Worm (Caenorhabditis elegans): Measurements from ENCODE around the gene srbc-5.

srbc-5 gene

DNA sequence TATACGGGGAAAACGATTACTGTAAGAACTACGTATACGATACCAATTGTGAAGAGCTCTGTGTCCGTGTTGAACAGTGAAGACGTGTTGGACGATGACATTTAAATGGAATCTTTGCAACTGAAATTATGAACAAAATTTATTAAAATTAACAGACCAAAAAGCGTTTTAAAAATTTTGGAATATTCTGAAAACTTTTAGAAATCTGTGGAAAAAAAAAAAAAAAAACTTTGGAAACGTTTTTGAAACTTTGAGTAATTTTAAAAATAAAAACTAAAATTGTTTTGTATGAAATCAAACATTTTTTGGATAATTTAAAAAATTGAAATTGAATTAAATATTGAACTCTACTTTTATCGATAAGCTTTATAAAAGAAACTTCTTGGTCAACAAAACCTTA lies 4.1 kb upstream of the srbc-5 start, which contains the start of gene srt-63:
srt-63 (minus strand) TSS at position 101 of the 400 bp plus-strand sequence.
- TF ChIP-seq nhr-71 (tag; optimal IDR thresholded peaks at IDR 0.05) (no peak), zag-1 (tag; optimal IDR thresholded peaks at IDR 0.05) (no peak), unc-86 (tag; optimal IDR thresholded peaks at IDR 0.05) (no peak), nhr-77 (tag; optimal IDR thresholded peaks at IDR 0.05) (no peak), nhr-20 (tag; optimal IDR thresholded peaks at IDR 0.05) (no peak), hlh-4 (tag; optimal IDR thresholded peaks at IDR 0.05) (no peak), irx-1 (tag; optimal IDR thresholded peaks at IDR 0.05) (no peak), blmp-1 (tag; optimal IDR thresholded peaks at IDR 0.05) (no peak), aly-2 (tag; optimal IDR thresholded peaks at IDR 0.05) (no peak), sptf-1 (tag; optimal IDR thresholded peaks at IDR 0.05) (no peak), nhr-237 (tag; optimal IDR thresholded peaks at IDR 0.05) (no peak), rnt-1 (tag; optimal IDR thresholded peaks at IDR 0.05) (no peak), snpc-4 (tag; optimal IDR thresholded peaks at IDR 0.05) (no peak), egl-27 (tag; optimal IDR thresholded peaks at IDR 0.05) (no peak)

- TF ChIP-seq lin-14 (GFP tag; optimal IDR thresholded peaks at IDR 0.05) (no peak), nhr-71 (tag; optimal IDR thresholded peaks at IDR 0.05) (no peak), mab-9 (GFP tag; IDR thresholded peaks at IDR 0.05) (no peak), C34B4.2 (tag; optimal IDR thresholded peaks at IDR 0.05) (no peak), pag-3 (tag; optimal IDR thresholded peaks at IDR 0.05; ENCODE audit: borderline replicate concordance, insufficient read depth) (no peak), nhr-76 (tag; optimal IDR thresholded peaks at IDR 0.05) (no peak), C04F5.9 (tag; optimal IDR thresholded peaks at IDR 0.05) (no peak), mep-1 (tag; optimal IDR thresholded peaks at IDR 0.05) (no peak), tlp-1 (tag; optimal IDR thresholded peaks at IDR 0.05) (no peak), egl-27 (tag; optimal IDR thresholded peaks at IDR 0.05) (no peak), ceh-90 (tag; optimal IDR thresholded peaks at IDR 0.05) (no peak), xbp-1 (tag; optimal IDR thresholded peaks at IDR 0.05) (no peak), hpl-2 (GFP tag; optimal IDR thresholded peaks at IDR 0.05) (no peak), hlh-4 (tag; optimal IDR thresholded peaks at IDR 0.05) (no peak), unc-98 (GFP tag; IDR thresholded peaks at IDR 0.05) (no peak)
Observed at ce11 chrV:3256809-3257208, 3.4 kb upstream of the srbc-5 start.

DNA sequence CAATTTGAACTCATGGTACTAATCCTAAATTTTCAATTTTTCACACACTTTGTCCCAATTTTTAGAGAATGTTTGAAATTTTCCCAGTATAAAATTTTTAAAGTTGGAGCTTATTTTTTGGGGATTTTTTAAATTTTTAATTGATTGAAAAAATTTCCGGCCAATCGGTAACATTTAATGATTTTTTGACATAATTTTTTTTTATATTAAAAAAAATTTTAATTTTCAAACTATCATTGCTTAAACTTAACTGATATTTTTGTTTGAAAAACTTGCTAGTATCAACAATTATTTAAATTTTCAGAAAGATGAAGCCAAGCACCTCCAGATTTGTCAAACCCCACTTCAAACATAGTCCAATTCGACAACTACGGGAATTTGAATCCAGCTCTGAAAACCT lies 2.9 kb upstream of the srbc-5 start, which contains the start of gene T28A11.22:
T28A11.22 (plus strand) TSS at position 301 of the 400 bp plus-strand sequence.
- no peak for TF ChIP-seq tlp-1 (tag; optimal IDR thresholded peaks at IDR 0.05)
- TF ChIP-seq nhr-11 (tag; optimal IDR thresholded peaks at IDR 0.05): no peak
- no peak for TF ChIP-seq mab-9 (GFP tag; IDR thresholded peaks at IDR 0.05)
- TF ChIP-seq irx-1 (tag; optimal IDR thresholded peaks at IDR 0.05): no peak
- TF ChIP-seq ceh-82 (tag; optimal IDR thresholded peaks at IDR 0.05): no peak
- TF ChIP-seq pqm-1 (tag; optimal IDR thresholded peaks at IDR 0.05): no peak

ce11 chrV:3259168-3259622 lies 980 bp upstream of the srbc-5 start, which contains the start of gene T28A11.16:
Gene T28A11.16 (minus strand): TSS chrV:3259218.
- peak; percentile 17 for TF ChIP-seq lin-39 (tag; optimal IDR thresholded peaks at IDR 0.05)
- no peak for TF ChIP-seq pag-3 (tag; optimal IDR thresholded peaks at IDR 0.05; ENCODE audit: borderline replicate concordance, insufficient read depth)
- TF ChIP-seq skn-1 (tag; optimal IDR thresholded peaks at IDR 0.05): no peak
- TF ChIP-seq nhr-28 (tag; optimal IDR thresholded peaks at IDR 0.05): no peak
- TF ChIP-seq snu-23 (GFP tag; optimal IDR thresholded peaks at IDR 0.05): no peak
- TF ChIP-seq nhr-71 (tag; optimal IDR thresholded peaks at IDR 0.05): no peak
- TF ChIP-seq irx-1 (tag; optimal IDR thresholded peaks at IDR 0.05): no peak
- no peak for TF ChIP-seq ceh-82 (tag; optimal IDR thresholded peaks at IDR 0.05)
- TF ChIP-seq efl-3 (GFP tag; optimal IDR thresholded peaks at IDR 0.05): no peak
- TF ChIP-seq C04F5.9 (tag; optimal IDR thresholded peaks at IDR 0.05): no peak
- TF ChIP-seq hlh-17 (GFP tag; optimal IDR thresholded peaks at IDR 0.05; ENCODE audit: borderline replicate concordance): no peak
- TF ChIP-seq mab-9 (GFP tag; IDR thresholded peaks at IDR 0.05): no peak
- TF ChIP-seq rnt-1 (tag; optimal IDR thresholded peaks at IDR 0.05): peak; percentile 72
- no peak for TF ChIP-seq dsc-1 (tag; optimal IDR thresholded peaks at IDR 0.05)
- TF ChIP-seq isw-1 (GFP tag; IDR thresholded peaks at IDR 0.05): no peak
- no peak for TF ChIP-seq jun-1 (tag; optimal IDR thresholded peaks at IDR 0.05)
- TF ChIP-seq unc-98 (GFP tag; IDR thresholded peaks at IDR 0.05): no peak
- TF ChIP-seq ceh-8 (GFP tag; optimal IDR thresholded peaks at IDR 0.05): no peak
- no peak for TF ChIP-seq elt-3 (tag; optimal IDR thresholded peaks at IDR 0.05)
- TF ChIP-seq mdl-1 (tag; optimal IDR thresholded peaks at IDR 0.05): no peak
- 0 out of 2 replicates have a peak, but pooled peaks have one; percentile 19 for TF ChIP-seq nhr-19 (GFP tag; conservative IDR thresholded peaks at IDR 0.05)
- TF ChIP-seq lir-3 (tag; optimal IDR thresholded peaks at IDR 0.05; ENCODE audit: poor library complexity): no peak
- TF ChIP-seq mef-2 (tag; optimal IDR thresholded peaks at IDR 0.05): peak; percentile 37
- no peak for TF ChIP-seq pqm-1 (tag; optimal IDR thresholded peaks at IDR 0.05)
- no peak for TF ChIP-seq alr-1 (tag; optimal IDR thresholded peaks at IDR 0.05; ENCODE audit: borderline replicate concordance)
- no peak for TF ChIP-seq unc-62 (GFP tag; optimal IDR thresholded peaks at IDR 0.05)
